Worm (Caenorhabditis elegans): Measurements from ENCODE around the gene gars-1.
A peak's percentile ranks its signal among the peaks of the same experiment; 100 is the strongest.

The gars-1 gene

DNA sequence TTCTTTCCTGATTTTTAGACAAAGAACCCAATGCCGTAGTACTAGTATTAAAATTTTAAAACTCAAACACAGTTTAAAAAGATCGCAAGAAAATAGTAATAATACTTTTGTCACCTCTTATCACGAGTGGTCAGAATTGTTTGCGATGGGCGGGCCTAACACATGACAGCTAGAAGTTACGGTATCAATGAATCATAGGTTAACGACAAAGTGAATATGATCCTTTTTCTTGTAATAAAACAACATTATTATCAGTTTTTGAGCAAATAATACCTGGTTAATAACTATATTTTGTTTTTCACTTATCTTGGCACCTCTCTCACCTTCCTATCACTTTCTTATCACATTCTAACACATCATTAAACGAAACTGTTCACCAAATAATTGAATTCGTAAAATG, 50.4 kb downstream of the gars-1 start (continued):
- TF ChIP-seq ceh-20 (GFP tag; IDR thresholded peaks at IDR 0.05) (no peak), daf-8 (GFP tag; IDR thresholded peaks at IDR 0.05) (no peak), F49E8.2 (tag; optimal IDR thresholded peaks at IDR 0.05; ENCODE audit: borderline replicate concordance) (no peak), R02D3.7 (tag; optimal IDR thresholded peaks at IDR 0.05) (no peak), ceh-32 (tag; optimal IDR thresholded peaks at IDR 0.05; ENCODE audit: poor library complexity) (no peak), lin-29 (GFP tag; IDR thresholded peaks at IDR 0.05) (no peak), nhr-6 (tag; optimal IDR thresholded peaks at IDR 0.05) (no peak), F37D6.2 (tag; optimal IDR thresholded peaks at IDR 0.05) (no peak), php-3 (GFP tag; IDR thresholded peaks at IDR 0.05) (peak; percentile 92), dmd-6 (GFP tag; IDR thresholded peaks at IDR 0.05) (peak; percentile 8; the same call in 1 of the 2 replicates), nhr-77 (tag; optimal IDR thresholded peaks at IDR 0.05) (no peak), zfp-3 (GFP tag; conservative IDR thresholded peaks at IDR 0.05) (no peak)

DNA sequence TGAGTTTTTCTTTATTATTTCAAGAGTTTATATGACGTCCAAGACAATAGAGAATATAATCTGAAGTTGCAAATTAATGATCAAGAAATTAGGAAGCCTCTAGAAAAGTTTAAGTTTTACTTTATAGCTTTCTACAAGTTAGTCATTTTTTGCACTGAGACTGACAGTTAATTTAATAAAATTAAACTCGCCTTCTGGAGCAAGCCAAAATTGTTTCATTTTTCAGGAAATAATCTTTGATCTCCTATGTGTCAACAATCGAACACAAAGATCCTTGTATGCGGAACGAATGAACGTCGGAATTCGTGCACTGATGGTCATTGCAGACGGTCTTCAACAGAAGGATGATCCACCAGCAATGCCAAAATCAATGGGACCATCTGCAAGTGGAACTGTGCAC, 51.0 kb downstream of the gars-1 start:
- TF ChIP-seq aha-1 (tag) (peak; percentile 93), lim-7 (GFP tag; IDR thresholded peaks at IDR 0.05) (no peak)

Data from whole organism, L4 larva.